Worm (Caenorhabditis elegans): ENCODE measurements around the gene srz-38.
A peak's percentile ranks its signal among the peaks of the same experiment; 100 is the strongest.

srz-38 gene

DNA sequence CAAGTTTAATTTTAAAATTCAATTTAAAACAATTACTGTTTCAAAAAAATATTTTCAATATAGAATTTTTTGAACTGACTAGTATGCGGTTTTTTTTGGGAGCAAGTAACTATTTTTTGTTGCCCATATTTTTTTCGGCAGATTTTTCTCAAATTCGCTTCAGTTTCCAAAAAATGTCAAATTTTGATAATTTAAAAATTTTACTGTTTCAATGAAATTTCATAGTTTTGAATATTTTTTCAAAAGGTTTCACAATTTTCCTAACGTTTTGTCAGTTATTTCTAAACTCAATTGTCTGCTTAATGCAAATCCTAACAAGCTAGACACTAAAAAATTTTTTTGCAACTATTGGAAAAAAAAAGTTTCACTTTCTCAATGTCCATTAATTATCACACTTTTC, 45.8 kb downstream of the srz-38 start:
- TF ChIP-seq C08G9.2 (tag; optimal IDR thresholded peaks at IDR 0.05) (no peak), ceh-19 (GFP tag; optimal IDR thresholded peaks at IDR 0.05) (no peak), rnt-1 (tag; optimal IDR thresholded peaks at IDR 0.05) (no peak), fax-1 (tag; optimal IDR thresholded peaks at IDR 0.05) (no peak), F13H6.1 (tag; optimal IDR thresholded peaks at IDR 0.05) (no peak), hlh-13 (GFP tag; optimal IDR thresholded peaks at IDR 0.05) (no peak), dmd-4 (tag; optimal IDR thresholded peaks at IDR 0.05; ENCODE audit: borderline replicate concordance) (no peak)

DNA sequence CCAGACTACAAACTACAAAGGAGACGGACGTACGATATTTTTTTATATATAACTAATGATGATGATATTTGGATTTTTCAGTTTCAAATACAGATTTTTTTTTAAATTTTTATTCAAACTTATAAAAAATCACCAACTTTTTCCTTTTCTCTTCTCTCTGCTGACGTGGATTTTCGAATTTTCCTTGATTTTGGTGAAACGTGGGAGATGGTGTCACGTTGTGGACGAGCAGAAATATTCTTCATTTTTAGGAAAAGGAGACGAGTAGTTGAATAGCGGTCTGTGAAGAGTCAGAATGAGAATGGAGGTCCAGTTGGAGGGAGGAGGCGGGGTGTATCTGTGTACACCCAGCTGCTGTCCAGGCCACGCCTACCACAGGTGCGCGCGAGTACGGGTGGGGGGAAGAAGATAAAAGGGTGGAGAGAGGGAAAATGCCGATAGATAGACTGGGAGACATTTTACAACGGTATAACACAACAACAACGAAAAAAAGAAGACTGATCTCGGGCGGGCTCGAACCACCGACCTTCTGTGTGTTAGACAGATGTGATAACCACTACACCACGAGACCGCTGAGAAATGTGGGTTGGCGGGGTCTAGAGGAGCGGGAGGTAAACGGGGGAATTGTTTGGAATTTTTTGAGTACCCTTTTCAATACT, 46.9 kb downstream of the srz-38 start, which contains the start of gene Y7A9D.1:
TSS of gene Y7A9D.1 (minus strand) at position 283 of the 659 bp plus-strand sequence.
- peak; percentile 49 for TF ChIP-seq nfya-1 (tag; optimal IDR thresholded peaks at IDR 0.05)
- TF ChIP-seq T23F11.4 (GFP tag; optimal IDR thresholded peaks at IDR 0.05) = peak; percentile 53
- TF ChIP-seq lin-11 (tag; optimal IDR thresholded peaks at IDR 0.05) = no peak
- peak; percentile 63 for TF ChIP-seq dmd-4 (tag; optimal IDR thresholded peaks at IDR 0.05; ENCODE audit: borderline replicate concordance)
- peak; percentile 75 for TF ChIP-seq Y22D7AL.16 (tag; optimal IDR thresholded peaks at IDR 0.05)
- no peak for TF ChIP-seq fax-1 (tag; optimal IDR thresholded peaks at IDR 0.05)
- peak; percentile 56 for TF ChIP-seq ceh-19 (GFP tag; optimal IDR thresholded peaks at IDR 0.05)
- TF ChIP-seq fkh-10 (GFP tag; optimal IDR thresholded peaks at IDR 0.05) = no peak
- TF ChIP-seq nhr-232 (tag; optimal IDR thresholded peaks at IDR 0.05) = peak; percentile 46
- TF ChIP-seq rnt-1 (tag; optimal IDR thresholded peaks at IDR 0.05) = peak; percentile 42
- TF ChIP-seq hlh-8 (tag; optimal IDR thresholded peaks at IDR 0.05) = peak; percentile 46
- TF ChIP-seq ref-2 (tag; optimal IDR thresholded peaks at IDR 0.05) = peak; percentile 83
- TF ChIP-seq K09A11.1 (tag; optimal IDR thresholded peaks at IDR 0.05; ENCODE audit: insufficient read depth) = peak; percentile 40
- no peak for TF ChIP-seq pha-4 (tag; optimal IDR thresholded peaks at IDR 0.05)
- TF ChIP-seq fkh-6 (tag; optimal IDR thresholded peaks at IDR 0.05) = peak; percentile 11
- TF ChIP-seq ceh-31 (tag; optimal IDR thresholded peaks at IDR 0.05) = peak; percentile 61
- TF ChIP-seq hlh-15 (tag; optimal IDR thresholded peaks at IDR 0.05) = no peak
- TF ChIP-seq lim-6 (tag; optimal IDR thresholded peaks at IDR 0.05) = no peak
- peak; percentile 15 for TF ChIP-seq ceh-22 (tag; optimal IDR thresholded peaks at IDR 0.05)
- TF ChIP-seq syd-9 (tag; optimal IDR thresholded peaks at IDR 0.05) = peak; percentile 47
- no peak for TF ChIP-seq ceh-9 (tag; optimal IDR thresholded peaks at IDR 0.05)
- TF ChIP-seq sox-4 (tag; optimal IDR thresholded peaks at IDR 0.05) = peak; percentile 52
- peak; percentile 78 for TF ChIP-seq pat-9 (tag; optimal IDR thresholded peaks at IDR 0.05)
- TF ChIP-seq elt-2 (tag; optimal IDR thresholded peaks at IDR 0.05) = peak; percentile 81
- peak; percentile 5 for TF ChIP-seq dve-1 (tag; optimal IDR thresholded peaks at IDR 0.05)
- TF ChIP-seq gmeb-2 (tag; optimal IDR thresholded peaks at IDR 0.05) = peak; percentile 56
- TF ChIP-seq tbx-2 (tag; optimal IDR thresholded peaks at IDR 0.05) = peak; percentile 57
- TF ChIP-seq unc-42 (tag; optimal IDR thresholded peaks at IDR 0.05) = no peak
- no peak for TF ChIP-seq ceh-24 (tag; optimal IDR thresholded peaks at IDR 0.05)
- peak; percentile 59 for TF ChIP-seq C08G9.2 (tag; optimal IDR thresholded peaks at IDR 0.05)
- no peak for TF ChIP-seq pax-1 (tag; optimal IDR thresholded peaks at IDR 0.05)
- peak; percentile 46 for TF ChIP-seq ceh-2 (tag; optimal IDR thresholded peaks at IDR 0.05)
- TF ChIP-seq ets-4 (tag; optimal IDR thresholded peaks at IDR 0.05) = no peak
- TF ChIP-seq mec-3 (tag; optimal IDR thresholded peaks at IDR 0.05; ENCODE audit: borderline replicate concordance) = no peak
- TF ChIP-seq sox-2 (GFP tag; IDR thresholded peaks at IDR 0.05) = peak; percentile 43
- peak; percentile 18 for TF ChIP-seq ttx-3 (tag; optimal IDR thresholded peaks at IDR 0.05)
- no peak for TF ChIP-seq eyg-1 (tag; optimal IDR thresholded peaks at IDR 0.05)
- no peak for TF ChIP-seq ceh-45 (GFP tag; IDR thresholded peaks at IDR 0.05)
- peak; percentile 43 for TF ChIP-seq sdc-2 (tag; optimal IDR thresholded peaks at IDR 0.05)
- no peak for TF ChIP-seq pag-3 (tag; optimal IDR thresholded peaks at IDR 0.05; ENCODE audit: borderline replicate concordance)
- TF ChIP-seq unc-55 (GFP tag; optimal IDR thresholded peaks at IDR 0.05) = no peak
- no peak for TF ChIP-seq npax-4 (tag; optimal IDR thresholded peaks at IDR 0.05)
- peak; percentile 9 for TF ChIP-seq hlh-13 (GFP tag; optimal IDR thresholded peaks at IDR 0.05)
- no peak for TF ChIP-seq zip-5 (tag; optimal IDR thresholded peaks at IDR 0.05)
- no peak for TF ChIP-seq odd-2 (tag; optimal IDR thresholded peaks at IDR 0.05)
- TF ChIP-seq che-1 (tag; optimal IDR thresholded peaks at IDR 0.05) = peak; percentile 40
- TF ChIP-seq ceh-34 (tag; optimal IDR thresholded peaks at IDR 0.05) = peak; percentile 70
- TF ChIP-seq nhr-11 (tag; optimal IDR thresholded peaks at IDR 0.05) = no peak
